Fruit fly (Drosophila melanogaster) whole organism, embryonic: Measurements from ENCODE around the gene CG6785.

Source experiments
- Antp ChIP-seq: fragments of 200-800 bp; sonication (Bioruptor generic); optimal IDR thresholded peaks from 3 replicates; lab custom pipeline; 2016; ENCODE audit warnings: missing biosample characterization, missing genetic modification characterization
- Atf3 ChIP-seq: fragments of 200-800 bp; sonication (Bioruptor generic); optimal IDR thresholded peaks from 3 replicates; lab custom pipeline; 2016; ENCODE audit warnings: missing biosample characterization, missing genetic modification characterization
- Bgb ChIP-seq: fragments of 200-800 bp; sonication (Bioruptor generic); IDR thresholded peaks from 2 replicates; pipeline ENCODE4 v1.3.6; 2022; ENCODE audit warnings: missing biosample characterization, missing genetic modification characterization; ENCODE audit not compliant: partially characterized antibody
- CG10209 ChIP-seq: fragments of 200-800 bp; sonication (Bioruptor generic); optimal IDR thresholded peaks from 3 replicates; lab custom pipeline; 2017; ENCODE audit warnings: missing biosample characterization, mild to moderate bottlenecking, missing genetic modification characterization, missing genetic modification reagents
- CG12769 ChIP-seq: fragments of 200-800 bp; sonication (Bioruptor generic); optimal IDR thresholded peaks from 2 replicates; lab custom pipeline; 2019; ENCODE audit warnings: missing biosample characterization, mild to moderate bottlenecking, missing genetic modification characterization, moderate library complexity
- CG14050 ChIP-seq: fragments of 200-800 bp; sonication (Bioruptor generic); IDR thresholded peaks from 3 replicates; pipeline ENCODE4 v1.3.6; 2022; ENCODE audit warnings: missing biosample characterization, missing genetic modification characterization
- CG15269 ChIP-seq: fragments of 200-800 bp; sonication (Bioruptor generic); optimal IDR thresholded peaks from 2 replicates; lab custom pipeline; 2018; ENCODE audit warnings: missing biosample characterization, mild to moderate bottlenecking, missing genetic modification characterization, moderate library complexity
- CG1603 ChIP-seq: fragments of 200-800 bp; sonication (Bioruptor generic); optimal IDR thresholded peaks from 2 replicates; lab custom pipeline; 2019; ENCODE audit warnings: missing biosample characterization, mild to moderate bottlenecking, missing genetic modification characterization, moderate library complexity
- CG16813 ChIP-seq: fragments of 200-800 bp; sonication (Bioruptor generic); IDR thresholded peaks from 3 replicates; pipeline ENCODE4 v1.3.6; 2022; ENCODE audit warnings: missing biosample characterization, missing genetic modification characterization; ENCODE audit not compliant: partially characterized antibody
- CG17361 ChIP-seq: fragments of 200-800 bp; sonication (Bioruptor generic); IDR thresholded peaks from 3 replicates; pipeline ENCODE4 v1.3.6; 2022; ENCODE audit warnings: missing biosample characterization, missing genetic modification characterization
- CG17385 ChIP-seq: fragments of 200-800 bp; sonication (Bioruptor generic); optimal IDR thresholded peaks from 3 replicates; lab custom pipeline; 2018; ENCODE audit warnings: missing biosample characterization, mild to moderate bottlenecking, missing genetic modification characterization
- CG18764 ChIP-seq: fragments of 200-800 bp; sonication (Bioruptor generic); optimal IDR thresholded peaks from 3 replicates; lab custom pipeline; 2016; ENCODE audit warnings: missing biosample characterization, missing genetic modification characterization
- CG31388 ChIP-seq: fragments of 200-800 bp; sonication (Bioruptor generic); optimal IDR thresholded peaks from 2 replicates; lab custom pipeline; 2016; ENCODE audit warnings: missing biosample characterization, missing genetic modification characterization
- CG42726 ChIP-seq: fragments of 200-800 bp; sonication (Bioruptor generic); IDR thresholded peaks from 2 replicates; pipeline ENCODE4 v1.3.6; 2022; ENCODE audit warnings: missing biosample characterization, missing genetic modification characterization; ENCODE audit not compliant: partially characterized antibody
- CG4707 ChIP-seq: fragments of 200-800 bp; sonication (Bioruptor generic); optimal IDR thresholded peaks from 2 replicates; lab custom pipeline; 2018; ENCODE audit warnings: missing biosample characterization, mild to moderate bottlenecking, missing genetic modification characterization, moderate library complexity
- CG7372 ChIP-seq: fragments of 200-800 bp; sonication (Bioruptor generic); IDR thresholded peaks from 2 replicates; pipeline ENCODE4 v1.3.6; 2022; ENCODE audit warnings: missing biosample characterization, missing genetic modification characterization
- CG8281 ChIP-seq: fragments of 200-800 bp; sonication (Bioruptor generic); optimal IDR thresholded peaks from 2 replicates; lab custom pipeline; 2018; ENCODE audit warnings: missing biosample characterization, mild to moderate bottlenecking, missing genetic modification characterization, moderate library complexity
- CG8388 ChIP-seq: fragments of 200-800 bp; sonication (Bioruptor generic); optimal IDR thresholded peaks from 2 replicates; lab custom pipeline; 2019; ENCODE audit warnings: missing biosample characterization, mild to moderate bottlenecking, missing genetic modification characterization, moderate library complexity
- Drgx ChIP-seq: fragments of 200-800 bp; sonication (Bioruptor generic); IDR thresholded peaks from 2 replicates; pipeline ENCODE4 v1.3.6; 2022; ENCODE audit warnings: missing biosample characterization, missing genetic modification characterization
- Ets97D ChIP-seq: fragments of 200-800 bp; sonication (Bioruptor generic); optimal IDR thresholded peaks from 3 replicates; lab custom pipeline; 2016; ENCODE audit warnings: missing biosample characterization, missing genetic modification characterization
- Hey ChIP-seq: fragments of 200-800 bp; sonication (Bioruptor generic); optimal IDR thresholded peaks from 3 replicates; lab custom pipeline; 2018; ENCODE audit warnings: missing biosample characterization, mild to moderate bottlenecking, missing genetic modification characterization
- Hmx ChIP-seq: fragments of 200-800 bp; sonication (Bioruptor generic); optimal IDR thresholded peaks from 2 replicates; lab custom pipeline; 2016; ENCODE audit warnings: missing biosample characterization, missing genetic modification characterization
- Lhr ChIP-seq: fragments of 200-800 bp; sonication (Bioruptor generic); optimal IDR thresholded peaks from 3 replicates; lab custom pipeline; 2017; ENCODE audit warnings: mild to moderate bottlenecking, missing biosample characterization, missing genetic modification reagents, missing genetic modification characterization
- NFAT ChIP-seq: fragments of 200-800 bp; sonication (Bioruptor generic); IDR thresholded peaks from 2 replicates; pipeline ENCODE4 v1.3.6; 2022; ENCODE audit warnings: missing biosample characterization, missing genetic modification characterization
- PHDP ChIP-seq: fragments of 200-800 bp; sonication (Bioruptor generic); optimal IDR thresholded peaks from 3 replicates; lab custom pipeline; 2018; ENCODE audit warnings: missing biosample characterization, mild to moderate bottlenecking, missing genetic modification characterization, moderate library complexity
- Pdp1 ChIP-seq, 2 experiments: fragments of 200-800 bp; sonication (Bioruptor generic); optimal IDR thresholded peaks; 3 replicates each; lab custom pipeline; 2016; ENCODE audit warnings: missing biosample characterization in 2 of 2, missing genetic modification characterization in 2 of 2, mild to moderate bottlenecking in 1 of 2, moderate library complexity in 1 of 2
- TFAM ChIP-seq: fragments of 200-800 bp; sonication (Bioruptor generic); optimal IDR thresholded peaks from 2 replicates; lab custom pipeline; 2017; ENCODE audit warnings: missing biosample characterization, missing genetic modification characterization, inconsistent platforms
- Vsx1 ChIP-seq: fragments of 200-800 bp; sonication (Bioruptor generic); optimal IDR thresholded peaks from 2 replicates; lab custom pipeline; 2017; ENCODE audit warnings: missing biosample characterization, mild to moderate bottlenecking, missing genetic modification characterization, missing genetic modification reagents
- ab ChIP-seq: fragments of 200-800 bp; sonication (Bioruptor generic); optimal IDR thresholded peaks from 2 replicates; lab custom pipeline; 2016; ENCODE audit warnings: missing biosample characterization, missing genetic modification characterization
- aop ChIP-seq: fragments of 200-800 bp; sonication (Bioruptor generic); IDR thresholded peaks from 2 replicates; pipeline ENCODE4 v1.3.6; 2022; ENCODE audit warnings: missing biosample characterization, missing genetic modification characterization
- ato ChIP-seq: fragments of 200-800 bp; sonication (Bioruptor generic); IDR thresholded peaks from 2 replicates; pipeline ENCODE4 v1.3.6; 2022; ENCODE audit warnings: missing biosample characterization, missing genetic modification characterization; ENCODE audit not compliant: partially characterized antibody
- bab2 ChIP-seq: fragments of 200-800 bp; sonication (Bioruptor generic); optimal IDR thresholded peaks from 2 replicates; lab custom pipeline; 2016; ENCODE audit warnings: missing biosample characterization, missing genetic modification characterization
- btn ChIP-seq: fragments of 200-800 bp; sonication (Bioruptor generic); optimal IDR thresholded peaks from 2 replicates; lab custom pipeline; 2016; ENCODE audit warnings: missing biosample characterization, missing genetic modification characterization
- caup ChIP-seq: fragments of 200-800 bp; sonication (Bioruptor generic); optimal IDR thresholded peaks from 3 replicates; lab custom pipeline; 2017; ENCODE audit warnings: missing biosample characterization, mild to moderate bottlenecking, missing genetic modification characterization, moderate library complexity; ENCODE audit not compliant: severe bottlenecking
- cwo ChIP-seq: fragments of 200-800 bp; sonication (Bioruptor generic); optimal IDR thresholded peaks from 3 replicates; lab custom pipeline; 2017; ENCODE audit warnings: missing biosample characterization, missing genetic modification characterization, mild to moderate bottlenecking, moderate library complexity, missing genetic modification reagents
- dmrt11E ChIP-seq: fragments of 200-800 bp; sonication (Bioruptor generic); optimal IDR thresholded peaks from 3 replicates; lab custom pipeline; 2018; ENCODE audit warnings: missing biosample characterization, mild to moderate bottlenecking, missing genetic modification characterization, moderate library complexity
- dysf ChIP-seq: fragments of 200-800 bp; sonication (Bioruptor generic); IDR thresholded peaks from 3 replicates; pipeline ENCODE4 v1.3.6; 2022; ENCODE audit warnings: missing biosample characterization, missing genetic modification characterization
- eve ChIP-seq, 2 experiments: fragments of >200 bp; optimal IDR thresholded peaks; 2 replicates each; lab custom pipeline; 2017; ENCODE audit warnings: missing biosample characterization in 2 of 2, missing genetic modification characterization in 2 of 2
- fd102C ChIP-seq: fragments of 200-800 bp; sonication (Bioruptor generic); optimal IDR thresholded peaks from 2 replicates; lab custom pipeline; 2018; ENCODE audit warnings: missing biosample characterization, mild to moderate bottlenecking, missing genetic modification characterization, moderate library complexity
- gsb ChIP-seq: fragments of 200-800 bp; sonication (Bioruptor generic); IDR thresholded peaks from 2 replicates; pipeline ENCODE4 v1.3.6; 2022; ENCODE audit warnings: missing biosample characterization, missing genetic modification characterization
- h ChIP-seq: fragments of >200 bp; optimal IDR thresholded peaks from 2 replicates; lab custom pipeline; 2017
- nom ChIP-seq: fragments of 200-800 bp; sonication (Bioruptor generic); optimal IDR thresholded peaks from 2 replicates; lab custom pipeline; 2017; ENCODE audit warnings: missing biosample characterization, missing genetic modification characterization, mild to moderate bottlenecking, moderate library complexity, missing genetic modification reagents
- run ChIP-seq: fragments of 200-800 bp; sonication (Bioruptor generic); optimal IDR thresholded peaks from 3 replicates; lab custom pipeline; 2018; ENCODE audit warnings: missing biosample characterization, mild to moderate bottlenecking, missing genetic modification characterization
- sna ChIP-seq: fragments of 200-800 bp; sonication (Bioruptor generic); IDR thresholded peaks from 2 replicates; pipeline ENCODE4 v1.3.6; 2022; ENCODE audit warnings: missing biosample characterization, missing genetic modification characterization; ENCODE audit not compliant: partially characterized antibody
- sqz ChIP-seq: fragments of 200-800 bp; sonication (Bioruptor generic); optimal IDR thresholded peaks from 3 replicates; lab custom pipeline; 2018; ENCODE audit warnings: missing biosample characterization, mild to moderate bottlenecking, missing genetic modification characterization
- vfl ChIP-seq: fragments of 200-800 bp; sonication (Bioruptor generic); optimal IDR thresholded peaks from 2 replicates; lab custom pipeline; 2016; ENCODE audit warnings: missing biosample characterization, missing genetic modification characterization
- vvl ChIP-seq: fragments of 200-800 bp; sonication (Bioruptor generic); IDR thresholded peaks from 2 replicates; pipeline ENCODE4 v1.3.6; 2022; ENCODE audit warnings: missing biosample characterization, missing genetic modification characterization

Gene CG6785

DNA sequence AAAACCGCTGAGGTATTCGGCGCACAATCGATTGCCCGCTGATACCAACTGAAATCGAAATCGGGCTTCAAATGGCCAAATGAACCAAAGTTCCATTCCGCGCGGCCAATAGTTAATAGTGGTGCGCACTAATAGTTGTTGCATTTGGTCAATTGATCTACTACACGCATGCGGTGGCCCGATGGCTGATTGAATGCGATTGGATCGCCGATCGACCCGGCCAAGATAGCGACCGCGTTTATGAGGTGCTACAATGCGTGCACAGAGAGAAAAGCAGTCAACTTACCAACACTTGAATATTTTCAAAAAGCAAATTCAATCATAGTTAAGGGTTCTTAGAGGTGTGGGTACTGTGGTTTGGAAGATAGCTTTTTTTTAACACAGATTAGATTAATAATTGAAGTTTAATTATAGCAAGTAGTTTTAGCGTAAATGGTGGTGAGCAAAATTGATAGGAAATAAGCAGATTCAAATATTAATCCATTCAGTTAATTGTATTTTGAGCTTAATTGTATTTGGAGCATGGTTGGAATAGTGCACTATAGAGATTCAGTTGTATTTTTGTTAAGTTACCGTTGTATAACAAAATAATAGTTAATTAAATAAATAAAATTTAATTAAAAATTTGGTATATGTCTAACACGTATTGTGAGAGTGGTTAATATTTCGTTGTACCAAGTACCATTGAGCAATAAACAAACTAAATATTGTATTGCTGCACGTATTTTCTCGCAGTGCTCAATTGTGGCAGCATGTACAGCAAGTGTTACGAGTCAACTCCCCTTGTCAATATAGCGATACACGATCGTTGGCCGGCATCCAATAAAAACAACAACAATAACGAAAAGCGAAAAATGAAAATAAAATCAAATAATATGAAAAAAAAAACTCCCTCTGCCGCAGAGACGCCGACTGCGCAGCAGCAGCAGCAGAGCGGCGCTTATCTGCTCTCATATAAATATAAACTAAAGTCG, 18.3 kb downstream of the CG6785 start (continued):
- TF ChIP-seq NFAT (GFP tag; lab: Robert Waterston, UW) (peak; percentile 38; the same call in 1 of the 2 replicates), sna (no peak), Hey (no peak), CG1603 (tag; lab: Kevin White, UChicago) (peak; percentile 74), h (lab: Kevin White, UChicago) (no peak), CG31388 (GFP tag; lab: Kevin White, UChicago) (no peak), vvl (GFP tag; lab: Robert Waterston, UW) (no peak; the same call in 1 of the 2 replicates), Lhr (GFP tag; lab: Kevin White, UChicago) (peak; percentile 8), caup (no peak), ab (no peak), CG18764 (GFP tag; lab: Kevin White, UChicago) (no peak), CG4707 (GFP tag; lab: Kevin White, UChicago) (no peak), CG17361 (GFP tag; lab: Robert Waterston, UW) (peak; percentile 89), dysf (GFP tag; lab: Robert Waterston, UW) (peak; percentile 65), Atf3 (peak; percentile 5), gsb (GFP tag; lab: Robert Waterston, UW) (no peak), CG16813 (GFP tag; lab: Robert Waterston, UW) (no peak), Hmx (GFP tag; lab: Kevin White, UChicago) (no peak), nom (GFP tag; lab: Kevin White, UChicago) (peak; percentile 98), aop (GFP tag; lab: Robert Waterston, UW) (no peak), CG10209 (peak; percentile 70), CG8281 (tag; lab: Kevin White, UChicago) (no peak), bab2 (GFP tag; lab: Kevin White, UChicago) (peak; percentile 27), ato (GFP tag; lab: Robert Waterston, UW) (no peak), Pdp1 (GFP tag; optimal IDR thresholded peaks at IDR 0.05; lab: Kevin White, UChicago) (peak in 1 of 2 experiments; percentile 37), dmrt11E (peak; percentile 26), cwo (GFP tag; lab: Kevin White, UChicago) (peak; percentile 1), run (tag; lab: Kevin White, UChicago) (no peak), PHDP (tag; lab: Kevin White, UChicago) (peak; percentile 52), CG14050 (GFP tag; lab: Robert Waterston, UW) (peak; percentile 9; the same call in 1 of the 3 replicates), Drgx (GFP tag; lab: Robert Waterston, UW) (peak; percentile 75), btn (GFP tag; lab: Kevin White, UChicago) (peak; percentile 13), Antp (GFP tag; lab: Kevin White, UChicago) (no peak), CG12769 (peak; percentile 22), Ets97D (GFP tag; lab: Kevin White, UChicago) (no peak), Vsx1 (peak; percentile 43), CG17385 (GFP tag; lab: Kevin White, UChicago) (peak; percentile 59), vfl (GFP tag; lab: Kevin White, UChicago) (no peak), sqz (peak; percentile 61), fd102C (GFP tag; lab: Kevin White, UChicago) (no peak), CG15269 (tag; lab: Kevin White, UChicago) (peak; percentile 70), Bgb (GFP tag; lab: Robert Waterston, UW) (0 out of 2 replicates have a peak, but pooled peaks have one; percentile 35), CG42726 (no peak), CG8388 (peak; percentile 46), eve (GFP tag; optimal IDR thresholded peaks at IDR 0.05; lab: Kevin White, UChicago) (no peak), CG7372 (GFP tag; lab: Robert Waterston, UW) (no peak), TFAM (GFP tag; lab: Kevin White, UChicago) (no peak)
